Worm (Caenorhabditis elegans): ENCODE results near the gene sra-37.

ce11 chrX:13852606-13853005, 40.5 kb downstream of the sra-37 start, which contains the start of gene mct-3:
- no peak for TF ChIP-seq nhr-12 (tag; optimal IDR thresholded peaks at IDR 0.05)
- TF ChIP-seq mdl-1 (tag; optimal IDR thresholded peaks at IDR 0.05): no peak
- no peak for TF ChIP-seq elt-3 (tag; optimal IDR thresholded peaks at IDR 0.05)
